Worm (Caenorhabditis elegans): Measurements from ENCODE around the gene erp-44.3.

DNA sequence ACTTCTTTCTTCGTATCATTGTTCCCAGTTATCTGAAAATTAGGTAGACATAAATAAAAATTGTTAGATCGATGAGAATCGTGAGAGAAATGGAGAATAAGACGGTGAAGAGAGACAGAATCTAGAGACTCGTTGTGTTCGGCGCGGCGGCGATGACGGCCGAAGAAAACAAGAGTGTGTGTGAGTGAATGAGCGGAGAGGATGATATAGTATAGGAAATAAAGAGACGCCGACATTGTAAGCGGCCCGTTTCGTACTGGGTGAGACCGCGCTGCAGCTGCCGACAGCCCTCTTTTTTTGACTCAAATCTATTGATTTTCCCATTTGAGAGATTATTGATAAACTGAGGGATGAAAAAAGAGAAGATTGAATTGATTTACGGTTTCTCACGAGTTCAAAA is 10.3 kb upstream of the erp-44.3 start, which contains the start of gene Y42H9AR.4:
- TF ChIP-seq egl-27 (tag; optimal IDR thresholded peaks at IDR 0.05), result no peak
- no peak for TF ChIP-seq ama-1 (optimal IDR thresholded peaks at IDR 0.05)

All from whole organism, L4 larva.